Fruit fly (Drosophila melanogaster) whole organism: ENCODE measurements around the gene CG4582.

ENCODE experiments used
- CG8478 ChIP-seq: fragments of >200 bp; optimal IDR thresholded peaks from 2 replicates; lab custom pipeline; 2018; ENCODE audit warnings: inconsistent platforms
- Dll ChIP-seq: fragments of >200 bp; optimal IDR thresholded peaks from 2 replicates; lab custom pipeline; 2017
- EcR ChIP-seq, 2 experiments: fragments of >200 bp; optimal IDR thresholded peaks; 2 replicates each; lab custom pipeline; 2017; ENCODE audit warnings: missing biosample characterization in 2 of 2, missing genetic modification characterization in 2 of 2, missing genetic modification reagents in 2 of 2
- pan ChIP-seq: fragments of >200 bp; optimal IDR thresholded peaks from 2 replicates; lab custom pipeline; 2017
- psq ChIP-seq: fragments of >200 bp; optimal IDR thresholded peaks from 2 replicates; lab custom pipeline; 2017
- usp ChIP-seq: fragments of >200 bp; optimal IDR thresholded peaks from 2 replicates; lab custom pipeline; 2017; ENCODE audit warnings: missing biosample characterization, missing genetic modification characterization, mixed read lengths

CG4582 gene

dm6 chr3R:25539132-25539531 lies 43.8 kb downstream of the CG4582 start:
- TF ChIP-seq pan (no peak), Dll (no peak), EcR (GFP tag; optimal IDR thresholded peaks at IDR 0.05; lab: Kevin White, UChicago) (no peak), psq (lab: Kevin White, UChicago) (no peak), CG8478 (lab: Kevin White, UChicago) (no peak), usp (GFP tag; lab: Kevin White, UChicago) (no peak)

dm6 chr3R:25532406-25533225 lies 50.4 kb downstream of the CG4582 start:
- peak in 1 of 2 experiments; percentile 48 for TF ChIP-seq EcR (GFP tag; optimal IDR thresholded peaks at IDR 0.05; lab: Kevin White, UChicago)
- TF ChIP-seq pan, result no peak
- TF ChIP-seq CG8478 (lab: Kevin White, UChicago), result no peak
- TF ChIP-seq psq (lab: Kevin White, UChicago), result no peak
- no peak for TF ChIP-seq usp (GFP tag; lab: Kevin White, UChicago)

- TF ChIP-seq EcR (GFP tag; optimal IDR thresholded peaks at IDR 0.05; lab: Kevin White, UChicago) (peak in 1 of 2 experiments; percentile 51), Dll (no peak)
These were observed 51.0 kb downstream of the CG4582 start for dm6 chr3R:25531905-25532387.
